Fruit fly (Drosophila melanogaster) whole organism, adult: ENCODE results near the gene ppk20.

ENCODE experiments used
- CG11617 ChIP-seq: fragments of 200-800 bp; sonication (Bioruptor generic); optimal IDR thresholded peaks from 2 replicates; lab custom pipeline; 2017; ENCODE audit warnings: mild to moderate bottlenecking, missing biosample characterization, missing genetic modification reagents, missing genetic modification characterization
- CG12768 ChIP-seq: fragments of 200-800 bp; sonication (Bioruptor generic); optimal IDR thresholded peaks from 2 replicates; lab custom pipeline; 2017; ENCODE audit warnings: missing biosample characterization, missing genetic modification characterization, mild to moderate bottlenecking, moderate library complexity, missing genetic modification reagents
- CG14711 ChIP-seq: fragments of 200-800 bp; sonication (Bioruptor generic); optimal IDR thresholded peaks from 2 replicates; lab custom pipeline; 2018; ENCODE audit warnings: missing biosample characterization, mild to moderate bottlenecking, missing genetic modification characterization, moderate library complexity
- CG1620 ChIP-seq: fragments of 200-800 bp; sonication (Bioruptor generic); optimal IDR thresholded peaks from 2 replicates; lab custom pipeline; 2016; ENCODE audit warnings: missing biosample characterization, missing genetic modification characterization
- CG33017 ChIP-seq: fragments of 200-800 bp; sonication (Bioruptor generic); optimal IDR thresholded peaks from 2 replicates; lab custom pipeline; 2018; ENCODE audit warnings: missing biosample characterization, mild to moderate bottlenecking, missing genetic modification characterization, moderate library complexity
- CG5204 ChIP-seq: fragments of 200-800 bp; sonication (Bioruptor generic); optimal IDR thresholded peaks from 2 replicates; lab custom pipeline; 2016; ENCODE audit warnings: missing biosample characterization, missing genetic modification characterization
- CG7045 ChIP-seq: fragments of 200-800 bp; sonication (Bioruptor generic); optimal IDR thresholded peaks from 2 replicates; lab custom pipeline; 2017; ENCODE audit warnings: missing biosample characterization, mild to moderate bottlenecking, missing genetic modification characterization
- CG7101 ChIP-seq: fragments of 200-800 bp; sonication (Bioruptor generic); optimal IDR thresholded peaks from 2 replicates; lab custom pipeline; 2018; ENCODE audit warnings: missing biosample characterization, mild to moderate bottlenecking, missing genetic modification characterization, moderate library complexity
- Clk ChIP-seq: fragments of 200-800 bp; sonication (Bioruptor generic); optimal IDR thresholded peaks from 2 replicates; lab custom pipeline; 2017; ENCODE audit warnings: missing biosample characterization, missing genetic modification characterization
- Crg-1 ChIP-seq: fragments of 200-800 bp; sonication (Bioruptor generic); optimal IDR thresholded peaks from 2 replicates; lab custom pipeline; 2016; ENCODE audit warnings: missing biosample characterization, missing genetic modification characterization
- Hr96 ChIP-seq: fragments of 200-800 bp; sonication (Bioruptor generic); optimal IDR thresholded peaks from 2 replicates; lab custom pipeline; 2016; ENCODE audit warnings: missing biosample characterization, missing genetic modification characterization
- Mnt ChIP-seq: fragments of 200-800 bp; sonication (Bioruptor generic); optimal IDR thresholded peaks from 2 replicates; lab custom pipeline; 2016; ENCODE audit warnings: missing biosample characterization, mild to moderate bottlenecking, missing genetic modification characterization
- bab1 ChIP-seq: fragments of 200-800 bp; sonication (Bioruptor generic); optimal IDR thresholded peaks from 3 replicates; lab custom pipeline; 2019; ENCODE audit warnings: missing biosample characterization, mild to moderate bottlenecking, missing genetic modification characterization, moderate library complexity
- cic ChIP-seq: fragments of 200-800 bp; sonication (Bioruptor generic); optimal IDR thresholded peaks from 2 replicates; lab custom pipeline; 2017; ENCODE audit warnings: missing biosample characterization, mild to moderate bottlenecking, missing genetic modification characterization, moderate library complexity
- cnc ChIP-seq, 2 experiments: fragments of >200 bp; optimal IDR thresholded peaks; 2 replicates each; lab custom pipeline; 2017
- kay ChIP-seq: fragments of 200-800 bp; sonication (Bioruptor generic); peaks from one replicate; lab custom pipeline; 2016; ENCODE audit warnings: missing biosample characterization, missing genetic modification characterization, borderline replicate concordance
- ovo ChIP-seq: fragments of 200-800 bp; sonication (Bioruptor generic); optimal IDR thresholded peaks from 2 replicates; lab custom pipeline; 2016; ENCODE audit warnings: missing biosample characterization, missing genetic modification characterization
- pad ChIP-seq: fragments of 200-800 bp; sonication (Bioruptor generic); optimal IDR thresholded peaks from 3 replicates; lab custom pipeline; 2017; ENCODE audit warnings: missing biosample characterization, missing genetic modification characterization, mild to moderate bottlenecking, moderate library complexity, missing genetic modification reagents
- tj ChIP-seq: fragments of 200-800 bp; sonication (Bioruptor generic); optimal IDR thresholded peaks from 3 replicates; lab custom pipeline; 2017; ENCODE audit warnings: missing biosample characterization, mild to moderate bottlenecking, missing genetic modification characterization, moderate library complexity
- toe ChIP-seq: fragments of 200-800 bp; sonication (Bioruptor generic); optimal IDR thresholded peaks from 2 replicates; lab custom pipeline; 2016; ENCODE audit warnings: missing biosample characterization, missing genetic modification characterization

ppk20 gene

DNA sequence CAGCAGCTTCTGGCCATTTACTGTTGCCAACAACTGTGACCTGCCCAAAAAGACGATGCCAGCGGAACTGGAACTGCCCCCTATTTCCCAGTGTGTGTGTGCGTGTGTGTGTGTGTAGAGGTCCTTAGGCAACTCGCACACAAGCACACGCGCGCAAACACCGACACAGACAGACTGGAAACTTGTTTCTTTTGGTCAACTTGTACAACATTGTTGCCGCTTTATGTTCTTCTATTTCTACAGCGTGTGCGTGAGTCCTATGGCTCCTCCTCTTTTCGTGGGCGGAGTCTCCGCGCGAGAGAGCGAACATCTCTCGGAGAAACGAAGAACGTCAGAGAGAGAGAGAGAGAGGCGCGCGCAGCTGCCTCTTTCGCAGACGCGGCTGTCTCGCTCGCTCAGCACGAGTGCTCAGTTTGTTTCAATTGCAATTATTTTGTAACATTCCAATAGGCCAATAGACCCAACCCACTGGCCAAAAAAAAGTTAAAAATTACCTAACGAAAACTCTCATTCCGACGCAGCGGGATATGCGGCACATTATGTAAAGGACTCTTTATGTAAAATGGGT, 22.4 kb upstream of the ppk20 start:
- TF ChIP-seq Hr96 (GFP tag; lab: Kevin White, UChicago) (no peak), CG11617 (no peak), CG7045 (GFP tag; lab: Kevin White, UChicago) (no peak), CG33017 (tag; lab: Kevin White, UChicago) (no peak), CG12768 (GFP tag; lab: Kevin White, UChicago) (no peak), CG1620 (GFP tag; lab: Kevin White, UChicago) (no peak), toe (GFP tag; lab: Kevin White, UChicago) (no peak), pad (GFP tag; lab: Kevin White, UChicago) (no peak), Mnt (GFP tag; lab: Kevin White, UChicago) (no peak), ovo (GFP tag; lab: Kevin White, UChicago) (no peak), CG7101 (tag; lab: Kevin White, UChicago) (no peak), cic (GFP tag; lab: Kevin White, UChicago) (no peak), Clk (no peak), bab1 (GFP tag; lab: Kevin White, UChicago) (no peak), tj (no peak)

DNA sequence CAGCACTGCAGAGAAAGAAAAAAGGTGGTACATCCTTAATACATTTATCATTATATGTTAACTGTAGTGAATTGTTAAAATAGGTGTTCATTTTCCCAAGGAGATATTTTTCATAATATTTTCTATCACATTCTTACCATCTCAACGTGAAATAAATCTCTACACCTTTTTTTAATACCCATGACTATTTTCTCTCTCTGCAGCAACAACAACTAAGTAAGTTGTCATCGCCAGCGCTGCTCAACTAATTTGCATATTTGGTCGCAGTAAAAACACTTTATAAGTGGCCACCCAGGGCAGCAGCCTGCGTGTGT, 21.8 kb upstream of the ppk20 start:
- TF ChIP-seq CG11617 (no peak), Crg-1 (GFP tag; lab: Kevin White, UChicago) (no peak), CG12768 (GFP tag; lab: Kevin White, UChicago) (no peak), kay (GFP tag; lab: Kevin White, UChicago) (no peak), bab1 (GFP tag; lab: Kevin White, UChicago) (no peak), CG1620 (GFP tag; lab: Kevin White, UChicago) (no peak), CG5204 (GFP tag; lab: Kevin White, UChicago) (no peak), ovo (GFP tag; lab: Kevin White, UChicago) (no peak), pad (GFP tag; lab: Kevin White, UChicago) (no peak), Hr96 (GFP tag; lab: Kevin White, UChicago) (no peak), CG33017 (tag; lab: Kevin White, UChicago) (no peak), toe (GFP tag; lab: Kevin White, UChicago) (no peak), Clk (no peak), cnc (optimal IDR thresholded peaks at IDR 0.05; lab: Kevin White, UChicago) (no peak)

DNA sequence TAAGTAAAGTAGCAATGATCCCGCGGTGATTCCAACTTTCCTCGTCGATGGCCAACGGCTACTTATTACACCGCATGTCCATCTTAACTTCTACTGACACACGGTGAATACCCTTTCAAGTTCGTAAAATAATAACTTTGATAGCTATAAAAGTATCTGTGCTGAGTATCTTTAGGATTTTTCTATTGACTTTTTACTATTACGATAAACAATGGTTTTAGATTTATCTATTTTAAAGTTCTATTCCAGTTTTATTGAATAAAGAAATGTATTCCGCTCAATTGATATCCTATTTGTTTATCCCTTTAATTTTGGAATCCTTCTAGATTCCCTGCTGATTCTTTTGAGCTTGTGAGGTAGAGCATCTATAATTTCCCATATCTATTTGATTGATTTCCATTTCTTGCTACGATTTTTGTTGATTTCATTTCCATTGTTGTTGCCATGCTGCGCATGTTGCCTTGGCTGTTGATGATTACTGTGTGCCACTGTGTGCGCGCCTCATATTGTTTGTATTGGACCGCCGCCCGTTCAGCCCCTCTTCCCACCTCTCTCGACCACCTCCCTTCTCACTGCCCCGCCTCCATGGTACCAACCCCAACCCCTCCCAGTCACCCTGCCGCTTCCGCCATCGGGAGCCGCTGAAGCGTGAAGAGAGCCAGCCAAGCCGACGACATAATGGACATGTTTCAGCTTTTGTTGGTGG, 21.3 kb upstream of the ppk20 start:
- TF ChIP-seq Clk (no peak), CG12768 (GFP tag; lab: Kevin White, UChicago) (no peak), kay (GFP tag; lab: Kevin White, UChicago) (no peak), CG7101 (tag; lab: Kevin White, UChicago) (no peak), ovo (GFP tag; lab: Kevin White, UChicago) (no peak), Hr96 (GFP tag; lab: Kevin White, UChicago) (no peak), bab1 (GFP tag; lab: Kevin White, UChicago) (no peak)

DNA sequence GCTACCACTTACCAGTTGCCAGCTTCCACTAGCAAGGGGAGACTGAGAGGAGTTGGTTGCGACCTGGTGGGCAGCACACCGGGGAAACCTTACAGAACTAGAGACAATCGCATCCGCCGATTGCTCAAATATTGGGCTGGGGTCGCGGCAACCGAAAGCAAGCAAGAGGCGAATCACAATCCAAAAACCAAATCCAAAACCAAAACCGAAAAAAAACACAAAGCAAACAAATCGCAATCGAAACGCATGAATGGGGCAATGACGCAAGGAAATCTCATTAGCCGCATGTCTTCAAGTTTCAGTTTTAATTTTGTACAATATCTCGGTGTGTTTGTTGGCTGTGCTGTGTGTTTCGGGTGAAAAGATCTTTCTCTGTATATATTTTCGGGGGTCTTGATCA, 20.5 kb upstream of the ppk20 start, which contains the start of gene Obp99c:
Gene Obp99c, minus strand, starts transcription at position 101 of the 400 bp plus-strand sequence.
- TF ChIP-seq tj (no peak), pad (GFP tag; lab: Kevin White, UChicago) (no peak), Crg-1 (GFP tag; lab: Kevin White, UChicago) (no peak), Mnt (GFP tag; lab: Kevin White, UChicago) (no peak), kay (GFP tag; lab: Kevin White, UChicago) (no peak), Clk (no peak), CG12768 (GFP tag; lab: Kevin White, UChicago) (no peak), CG7101 (tag; lab: Kevin White, UChicago) (no peak), CG5204 (GFP tag; lab: Kevin White, UChicago) (no peak), cnc (optimal IDR thresholded peaks at IDR 0.05; lab: Kevin White, UChicago) (no peak), toe (GFP tag; lab: Kevin White, UChicago) (no peak), Hr96 (GFP tag; lab: Kevin White, UChicago) (no peak), bab1 (GFP tag; lab: Kevin White, UChicago) (no peak), CG11617 (no peak), CG33017 (tag; lab: Kevin White, UChicago) (no peak), CG1620 (GFP tag; lab: Kevin White, UChicago) (no peak), ovo (GFP tag; lab: Kevin White, UChicago) (no peak), CG7045 (GFP tag; lab: Kevin White, UChicago) (no peak), CG14711 (tag; lab: Kevin White, UChicago) (no peak)

DNA sequence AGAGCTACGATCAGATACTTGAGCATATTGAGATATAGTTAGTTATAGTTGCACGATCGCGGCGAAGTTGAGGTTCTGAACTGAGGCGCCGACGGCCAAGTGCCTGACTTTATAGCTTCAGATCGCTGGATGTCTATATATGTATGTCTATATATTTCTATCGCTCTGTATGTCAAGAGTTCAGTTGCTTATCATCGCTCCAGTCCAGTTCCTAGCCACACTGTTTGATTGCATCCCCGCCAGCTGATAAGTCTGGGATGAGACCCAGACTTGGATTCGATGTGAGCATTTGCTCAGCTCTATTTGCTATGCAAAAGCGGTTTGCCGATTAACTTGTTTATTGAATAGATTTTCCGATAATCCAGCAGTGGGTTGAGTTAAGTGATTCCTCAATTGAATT, 18.0 kb upstream of the ppk20 start:
- no peak for TF ChIP-seq CG5204 (GFP tag; lab: Kevin White, UChicago)
- TF ChIP-seq CG14711 (tag; lab: Kevin White, UChicago): no peak
- TF ChIP-seq Clk: no peak
- no peak for TF ChIP-seq CG7101 (tag; lab: Kevin White, UChicago)
- no peak for TF ChIP-seq cic (GFP tag; lab: Kevin White, UChicago)
- no peak for TF ChIP-seq pad (GFP tag; lab: Kevin White, UChicago)
- no peak for TF ChIP-seq Mnt (GFP tag; lab: Kevin White, UChicago)
- no peak for TF ChIP-seq CG33017 (tag; lab: Kevin White, UChicago)
- no peak for TF ChIP-seq CG1620 (GFP tag; lab: Kevin White, UChicago)
- TF ChIP-seq tj: no peak
- no peak for TF ChIP-seq CG12768 (GFP tag; lab: Kevin White, UChicago)
- TF ChIP-seq kay (GFP tag; lab: Kevin White, UChicago): no peak
- no peak for TF ChIP-seq CG11617
- TF ChIP-seq cnc (optimal IDR thresholded peaks at IDR 0.05; lab: Kevin White, UChicago): no peak
- no peak for TF ChIP-seq bab1 (GFP tag; lab: Kevin White, UChicago)
- TF ChIP-seq ovo (GFP tag; lab: Kevin White, UChicago): no peak
